Worm (Caenorhabditis elegans): Measurements from ENCODE around the gene ZC487.1.

DNA sequence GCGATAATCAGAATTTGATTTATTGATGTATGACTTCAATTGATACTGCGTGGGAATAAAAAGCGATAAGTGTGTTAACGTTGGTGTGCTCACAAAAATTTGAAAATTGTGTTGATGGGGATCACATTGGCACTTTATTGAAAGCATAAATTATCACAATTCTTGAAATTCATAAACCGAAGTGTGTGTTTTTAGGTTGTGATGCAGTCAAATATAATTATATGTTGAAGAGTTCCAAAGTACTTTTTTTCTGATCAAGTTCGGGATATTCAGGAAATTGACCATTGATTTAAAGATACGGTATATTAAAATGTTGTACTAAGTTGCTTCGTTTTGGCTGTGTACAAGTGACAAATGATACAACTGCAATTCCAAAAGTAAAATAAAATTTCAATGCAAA is 48.4 kb downstream of the ZC487.1 start, which contains the start of gene srh-28:
- TF ChIP-seq skn-1 (tag; optimal IDR thresholded peaks at IDR 0.05), result no peak
- TF ChIP-seq mxl-2 (GFP tag; conservative IDR thresholded peaks at IDR 0.05), result no peak
- TF ChIP-seq F37D6.2 (tag; optimal IDR thresholded peaks at IDR 0.05), result no peak
- TF ChIP-seq lin-13 (GFP tag; optimal IDR thresholded peaks at IDR 0.05), result no peak
- TF ChIP-seq hmg-1.1 (GFP tag; IDR thresholded peaks at IDR 0.05), result no peak
- no peak for TF ChIP-seq ceh-32 (tag; optimal IDR thresholded peaks at IDR 0.05; ENCODE audit: poor library complexity)
- TF ChIP-seq nhr-76 (tag; optimal IDR thresholded peaks at IDR 0.05), result no peak
- no peak for TF ChIP-seq sdz-12 (GFP tag; optimal IDR thresholded peaks at IDR 0.05)
- TF ChIP-seq unc-62 (GFP tag; optimal IDR thresholded peaks at IDR 0.05 in 1 of 2), result peak in 1 of 2 experiments; percentile 22
- TF ChIP-seq unc-62 (tag; optimal IDR thresholded peaks at IDR 0.05), result no peak
- no peak for TF ChIP-seq aha-1 (tag)
- TF ChIP-seq aly-2 (tag; optimal IDR thresholded peaks at IDR 0.05), result no peak

All from whole organism, L4 larva.